Fruit fly (Drosophila melanogaster): ENCODE results near the gene CG3097.

DNA sequence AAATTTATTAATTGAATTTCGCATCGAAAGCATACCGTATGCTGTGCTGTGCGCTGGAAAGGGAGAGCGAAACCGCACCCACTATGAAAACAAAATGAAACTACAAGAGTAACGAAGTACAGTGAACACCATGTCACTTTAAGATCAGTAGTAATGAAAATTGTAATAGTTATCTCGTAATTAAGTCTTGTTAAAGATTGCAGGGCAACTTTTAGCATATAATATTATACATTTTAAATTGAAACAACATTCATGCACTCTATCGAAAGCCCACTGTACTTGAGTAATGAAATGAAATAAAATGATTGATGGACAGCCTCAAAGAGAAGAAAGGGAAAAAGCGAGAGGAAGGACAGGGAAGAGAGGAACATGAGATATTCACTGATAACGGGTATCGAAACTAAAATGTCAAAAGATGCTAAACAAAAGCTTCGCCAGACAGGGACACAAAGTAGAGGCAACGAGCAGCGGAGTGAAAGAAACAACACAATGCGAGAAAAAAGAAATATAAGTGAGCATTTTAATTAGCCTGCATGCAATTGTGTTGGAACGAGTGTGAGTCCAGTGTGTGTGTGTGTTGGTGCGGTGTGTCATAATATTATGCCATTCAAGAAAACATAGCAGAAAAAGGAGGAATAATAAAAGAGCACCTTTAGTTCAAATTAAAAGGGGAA is 35.2 kb downstream of the CG3097 start:
- TF ChIP-seq Pif1A (GFP tag; optimal IDR thresholded peaks at IDR 0.05) (peak; percentile 92), CG14655 (GFP tag; optimal IDR thresholded peaks at IDR 0.05) (peak; percentile 74)
